Fruit fly (Drosophila melanogaster) whole organism, prepupa: ENCODE measurements around the gene Mo25.

Experiments used
- Blimp-1 ChIP-seq: fragments of 200-800 bp; sonication (Bioruptor generic); optimal IDR thresholded peaks from 3 replicates; lab custom pipeline; 2017; ENCODE audit warnings: missing biosample characterization, missing genetic modification characterization, mild to moderate bottlenecking, moderate library complexity, missing genetic modification reagents
- CG10669 ChIP-seq: fragments of 200-800 bp; sonication (Bioruptor generic); optimal IDR thresholded peaks from 3 replicates; lab custom pipeline; 2018; ENCODE audit warnings: missing biosample characterization, mild to moderate bottlenecking, missing genetic modification characterization, moderate library complexity
- CG3032 ChIP-seq: fragments of 200-800 bp; optimal IDR thresholded peaks from 2 replicates; lab custom pipeline; 2019; ENCODE audit warnings: missing biosample characterization, mild to moderate bottlenecking, missing genetic modification characterization, moderate library complexity
- CG8119 ChIP-seq: fragments of 200-800 bp; sonication (Bioruptor generic); IDR thresholded peaks from 3 replicates; pipeline ENCODE4 v1.3.6; 2022; ENCODE audit warnings: missing biosample characterization, missing genetic modification characterization
- CG8632 ChIP-seq: fragments of 200-800 bp; sonication (Bioruptor generic); optimal IDR thresholded peaks from 3 replicates; lab custom pipeline; 2016; ENCODE audit warnings: missing biosample characterization, missing genetic modification characterization
- Ets96B ChIP-seq: fragments of 200-800 bp; optimal IDR thresholded peaks from 2 replicates; lab custom pipeline; 2019; ENCODE audit warnings: missing biosample characterization, mild to moderate bottlenecking, missing genetic modification characterization, moderate library complexity
- Gug ChIP-seq: fragments of 200-800 bp; sonication (Bioruptor generic); IDR thresholded peaks from 2 replicates; pipeline ENCODE4 v1.3.6; 2022; ENCODE audit warnings: missing biosample characterization, missing genetic modification characterization
- fkh ChIP-seq: fragments of 200-800 bp; sonication (Bioruptor generic); optimal IDR thresholded peaks from 3 replicates; lab custom pipeline; 2017; ENCODE audit warnings: missing biosample characterization, mild to moderate bottlenecking, missing genetic modification characterization, moderate library complexity
- net ChIP-seq: fragments of 200-800 bp; sonication (Bioruptor generic); optimal IDR thresholded peaks from 3 replicates; lab custom pipeline; 2016; ENCODE audit warnings: missing biosample characterization, missing genetic modification characterization
- svp ChIP-seq: fragments of 200-800 bp; sonication (Bioruptor generic); peaks from one replicate; lab custom pipeline; 2016; ENCODE audit warnings: missing biosample characterization, missing genetic modification characterization
- topi ChIP-seq: fragments of 200-800 bp; sonication (Bioruptor generic); optimal IDR thresholded peaks from 3 replicates; lab custom pipeline; 2016; ENCODE audit warnings: missing biosample characterization, missing genetic modification characterization

DNA sequence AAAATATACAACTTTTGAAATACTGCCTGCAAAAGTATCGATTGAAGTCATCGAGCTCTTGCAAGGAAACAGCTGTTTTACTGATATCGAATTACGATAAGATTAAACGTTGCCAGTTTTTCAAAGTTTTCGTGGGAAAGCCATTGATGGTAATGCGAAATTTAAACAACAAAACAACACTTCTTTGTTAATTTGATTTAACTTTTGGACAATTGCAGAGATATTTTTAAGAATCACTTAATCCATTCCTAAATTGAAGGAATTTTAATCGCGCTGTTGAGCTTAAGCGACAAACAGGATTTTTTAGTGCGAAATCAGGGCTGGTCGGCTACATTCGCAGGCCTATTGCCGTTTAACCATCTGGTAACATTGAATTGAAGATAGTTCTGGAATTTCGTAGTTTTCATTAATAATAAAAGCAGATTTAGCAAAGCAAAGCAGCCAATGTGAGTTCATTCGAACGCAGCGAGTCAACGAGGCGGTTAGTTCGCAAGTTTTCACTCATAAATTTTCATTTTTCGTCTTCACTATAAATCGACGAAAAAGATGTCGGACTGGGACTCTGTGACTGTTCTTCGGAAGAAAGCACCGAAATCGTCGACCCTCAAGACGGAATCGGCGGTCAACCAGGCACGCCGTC lies 40.8 kb downstream of the Mo25 start, which contains the start of gene mbf1:
- peak; percentile 29 for TF ChIP-seq CG3032 (tag; lab: Kevin White, UChicago)
- TF ChIP-seq Gug (GFP tag; lab: Robert Waterston, UW), result no peak
- no peak for TF ChIP-seq net (GFP tag; lab: Kevin White, UChicago)
- TF ChIP-seq CG8632 (GFP tag; lab: Kevin White, UChicago), result no peak
- no peak for TF ChIP-seq CG10669 (GFP tag; lab: Kevin White, UChicago)
- TF ChIP-seq CG8119, result no peak
- no peak for TF ChIP-seq Blimp-1 (GFP tag; lab: Kevin White, UChicago)
- TF ChIP-seq fkh, result no peak
- TF ChIP-seq topi (GFP tag; lab: Kevin White, UChicago), result no peak
- TF ChIP-seq svp (GFP tag; lab: Kevin White, UChicago), result no peak
- no peak for TF ChIP-seq Ets96B
